Worm (Caenorhabditis elegans): ENCODE measurements around the gene best-17.

DNA sequence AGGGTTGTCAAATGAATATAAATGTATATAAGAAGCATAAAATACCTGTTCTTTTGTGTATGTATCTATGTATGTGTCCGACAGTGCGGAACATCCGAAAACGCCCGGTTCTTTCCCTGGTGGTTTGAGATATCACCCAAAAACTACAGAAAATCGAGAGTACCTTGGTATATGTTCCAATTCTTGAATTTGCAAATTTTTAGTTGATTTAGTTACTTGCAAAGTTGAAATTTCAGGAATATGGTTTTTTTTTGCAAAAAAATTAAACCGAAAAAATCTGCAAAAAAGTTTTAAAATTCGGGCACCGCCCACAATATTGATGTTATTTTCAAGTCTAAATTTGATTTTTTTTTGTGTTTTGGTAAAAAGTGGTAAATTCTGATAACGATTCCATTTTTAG is 8.0 kb upstream of the best-17 start, which contains the start of gene T19C3.2:
- TF ChIP-seq ZK546.5 (tag; optimal IDR thresholded peaks at IDR 0.05): no peak
- TF ChIP-seq zag-1 (tag; optimal IDR thresholded peaks at IDR 0.05): no peak
- TF ChIP-seq elt-3 (tag; optimal IDR thresholded peaks at IDR 0.05): no peak
- TF ChIP-seq nhr-77 (tag; optimal IDR thresholded peaks at IDR 0.05): no peak
- TF ChIP-seq pha-4 (tag; optimal IDR thresholded peaks at IDR 0.05): no peak
- TF ChIP-seq eor-1 (tag; optimal IDR thresholded peaks at IDR 0.05): no peak
- TF ChIP-seq snpc-4 (tag; optimal IDR thresholded peaks at IDR 0.05): no peak
- no peak for TF ChIP-seq nhr-43 (tag; optimal IDR thresholded peaks at IDR 0.05; ENCODE audit: poor library complexity, severe bottlenecking)
- no peak for TF ChIP-seq pqm-1 (tag; optimal IDR thresholded peaks at IDR 0.05)
- TF ChIP-seq R02D3.7 (tag; optimal IDR thresholded peaks at IDR 0.05): no peak
- TF ChIP-seq fkh-10 (GFP tag; optimal IDR thresholded peaks at IDR 0.05): no peak
- no peak for TF ChIP-seq hmg-11 (tag; optimal IDR thresholded peaks at IDR 0.05)
- no peak for TF ChIP-seq ztf-11 (tag; optimal IDR thresholded peaks at IDR 0.05)
- no peak for TF ChIP-seq ceh-82 (tag; optimal IDR thresholded peaks at IDR 0.05)

Data from whole organism, L3 larva.